Worm (Caenorhabditis elegans) whole organism, midembryonic: ENCODE results near the gene num-1.

Experiments
- T22C8.4 ChIP-seq: fragments of 200-800 bp; sonication (Bioruptor generic); IDR thresholded peaks from 2 replicates; pipeline ENCODE4 v1.3.6; 2022; ENCODE audit warnings: missing genetic modification characterization, missing compliant biosample characterization
- cog-1 ChIP-seq: sonication (generic microtip); optimal IDR thresholded peaks from 2 replicates; lab custom pipeline; 2016; ENCODE audit warnings: missing genetic modification characterization, missing compliant biosample characterization
- flt-1 ChIP-seq: fragments of 200-800 bp; sonication (Bioruptor generic); IDR thresholded peaks from 2 replicates; pipeline ENCODE4 v1.3.6; 2022; ENCODE audit warnings: missing genetic modification characterization, missing compliant biosample characterization
- med-1 ChIP-seq: sonication (generic microtip); optimal IDR thresholded peaks from 2 replicates; lab custom pipeline; 2017; ENCODE audit warnings: missing genetic modification characterization, mild to moderate bottlenecking, missing compliant biosample characterization, antibody characterized with exemption, missing genetic modification reagents; ENCODE audit not compliant: insufficient read depth
- ref-1 ChIP-seq: fragments of 200-800 bp; sonication (Bioruptor generic); conservative IDR thresholded peaks from 2 replicates; pipeline ENCODE4 v1.3.6; 2022; ENCODE audit warnings: missing genetic modification reagents, missing genetic modification characterization, missing compliant biosample characterization
- tab-1 ChIP-seq: fragments of 200-800 bp; sonication (Bioruptor generic); IDR thresholded peaks from 2 replicates; pipeline ENCODE4 v1.3.6; 2022; ENCODE audit warnings: missing genetic modification characterization, missing compliant biosample characterization
- ztf-23 ChIP-seq: fragments of 200-800 bp; sonication (Bioruptor generic); IDR thresholded peaks from 2 replicates; pipeline ENCODE4 v1.3.6; 2022; ENCODE audit warnings: missing genetic modification reagents, missing genetic modification characterization, missing compliant biosample characterization
- ztf-29 ChIP-seq: fragments of 200-800 bp; sonication (Bioruptor generic); IDR thresholded peaks from 2 replicates; pipeline ENCODE4 v1.3.6; 2022; ENCODE audit warnings: missing genetic modification reagents, missing genetic modification characterization, missing compliant biosample characterization

DNA sequence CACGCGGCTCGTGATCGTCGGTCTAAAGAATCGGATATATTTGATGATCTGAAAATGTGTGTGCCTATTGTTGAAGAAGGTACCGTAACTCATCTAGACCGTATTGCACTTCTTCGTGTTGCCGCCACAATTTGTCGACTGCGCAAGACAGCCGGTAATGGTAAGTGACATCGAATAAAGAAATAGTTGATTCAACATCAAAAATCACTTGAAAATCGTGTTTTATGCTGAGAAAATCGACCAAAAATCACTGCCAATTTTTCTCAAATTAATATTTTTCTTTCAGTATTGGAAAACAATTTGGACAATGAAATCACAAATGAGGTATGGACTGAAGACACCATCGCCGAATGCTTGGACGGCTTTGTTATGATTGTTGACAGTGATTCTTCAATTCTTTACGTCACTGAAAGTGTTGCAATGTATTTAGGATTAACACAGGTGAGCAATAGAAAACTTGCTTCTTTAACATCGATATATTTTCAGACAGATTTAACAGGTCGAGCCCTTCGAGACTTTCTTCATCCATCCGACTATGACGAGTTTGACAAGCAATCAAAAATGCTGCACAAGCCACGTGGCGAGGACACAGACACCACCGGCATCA lies 48.2 kb upstream of the num-1 start:
- TF ChIP-seq ref-1 (no peak), tab-1 (GFP tag; lab: Robert Waterston, UW) (no peak), flt-1 (no peak), ztf-23 (GFP tag; lab: Robert Waterston, UW) (no peak), cog-1 (tag; lab: Kevin White, UChicago) (no peak), T22C8.4 (no peak), ztf-29 (GFP tag; lab: Robert Waterston, UW) (no peak), med-1 (GFP tag; lab: Kevin White, UChicago) (no peak)
